Worm (Caenorhabditis elegans) whole organism, midembryonic: ENCODE results near the gene Y48G9A.9.

Experiments used
- T22C8.4 ChIP-seq: fragments of 200-800 bp; sonication (Bioruptor generic); IDR thresholded peaks from 2 replicates; pipeline ENCODE4 v1.3.6; 2022; ENCODE audit warnings: missing genetic modification characterization, missing compliant biosample characterization
- klf-2 ChIP-seq: fragments of 200-800 bp; sonication (Bioruptor generic); conservative IDR thresholded peaks from 2 replicates; pipeline ENCODE4 v1.3.6; 2022; ENCODE audit warnings: missing genetic modification reagents, missing genetic modification characterization, missing compliant biosample characterization
- tab-1 ChIP-seq: fragments of 200-800 bp; sonication (Bioruptor generic); IDR thresholded peaks from 2 replicates; pipeline ENCODE4 v1.3.6; 2022; ENCODE audit warnings: missing genetic modification characterization, missing compliant biosample characterization

DNA sequence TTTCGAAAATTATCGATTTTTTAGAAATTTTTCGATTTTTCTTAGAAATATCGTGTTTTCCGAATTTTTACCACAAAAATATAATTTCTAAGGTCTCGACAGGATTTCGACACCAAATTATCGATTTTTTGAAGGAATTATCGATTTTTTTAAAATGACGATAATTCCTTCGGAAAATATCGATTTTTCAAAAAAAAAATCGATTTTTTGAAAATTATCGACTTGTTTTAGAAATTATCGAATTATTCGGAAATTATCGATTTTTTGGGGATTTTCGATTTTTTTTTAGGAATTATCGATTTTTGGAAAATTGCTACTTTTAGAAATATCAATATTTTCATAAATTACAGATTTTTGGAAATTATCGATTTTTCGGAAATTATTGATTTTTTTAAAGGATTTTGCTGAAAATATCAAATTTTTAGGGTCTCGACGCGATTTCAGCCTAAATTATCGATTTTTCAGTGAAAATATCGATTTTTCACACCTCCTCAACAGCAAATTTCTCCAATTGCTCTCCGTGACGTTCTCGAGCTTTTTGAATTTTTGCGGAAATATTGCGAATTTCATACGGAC lies 20.2 kb downstream of the Y48G9A.9 start:
- peak; percentile 94 for TF ChIP-seq T22C8.4 (GFP tag; lab: Robert Waterston, UW)
- TF ChIP-seq tab-1 = no peak
- TF ChIP-seq klf-2 (GFP tag; lab: Robert Waterston, UW) = no peak
